Worm (Caenorhabditis elegans) whole organism, young adult: ENCODE data around the gene zig-4.
A peak's percentile ranks its signal among the peaks of the same experiment; 100 is the strongest.

ENCODE experiments used
- B0019.2 ChIP-seq: fragments of 200-800 bp; sonication (Bioruptor generic); conservative IDR thresholded peaks from 2 replicates; pipeline ENCODE4 v1.3.6; 2022; ENCODE audit warnings: missing genetic modification reagents, missing genetic modification characterization, missing compliant biosample characterization
- B0336.3 ChIP-seq: fragments of 200-800 bp; sonication (Bioruptor generic); IDR thresholded peaks from 2 replicates; pipeline ENCODE4 v1.3.6; 2022; ENCODE audit warnings: missing genetic modification characterization, missing compliant biosample characterization
- C06A6.2 ChIP-seq: fragments of 200-800 bp; sonication (Bioruptor generic); conservative IDR thresholded peaks from 2 replicates; pipeline ENCODE4 v1.3.6; 2022; ENCODE audit warnings: missing genetic modification characterization, missing compliant biosample characterization
- F10E7.11 ChIP-seq: sonication (generic microtip); optimal IDR thresholded peaks from 2 replicates; lab custom pipeline; 2017; ENCODE audit warnings: mild to moderate bottlenecking, missing genetic modification characterization, moderate library complexity, missing compliant biosample characterization
- F23B12.7 ChIP-seq: sonication (generic microtip); optimal IDR thresholded peaks from 2 replicates; lab custom pipeline; 2017; ENCODE audit warnings: missing genetic modification characterization, mild to moderate bottlenecking, missing compliant biosample characterization, antibody characterized with exemption, moderate library complexity; ENCODE audit not compliant: insufficient read depth
- F39B2.1 ChIP-seq: fragments of 200-800 bp; sonication (Bioruptor generic); IDR thresholded peaks from 2 replicates; pipeline ENCODE4 v1.3.6; 2022; ENCODE audit warnings: missing genetic modification reagents, missing genetic modification characterization, missing compliant biosample characterization
- K11D2.4 ChIP-seq: fragments of 200-800 bp; sonication (Bioruptor generic); IDR thresholded peaks from 2 replicates; pipeline ENCODE4 v1.3.6; 2022; ENCODE audit warnings: missing genetic modification reagents, missing genetic modification characterization, missing compliant biosample characterization
- T07F8.4 ChIP-seq: sonication (generic microtip); optimal IDR thresholded peaks from 2 replicates; lab custom pipeline; 2016; ENCODE audit warnings: mild to moderate bottlenecking, missing genetic modification characterization, moderate library complexity, missing compliant biosample characterization
- Y56A3A.18 ChIP-seq: fragments of 200-800 bp; sonication (Bioruptor generic); IDR thresholded peaks from 2 replicates; pipeline ENCODE4 v1.3.6; 2022; ENCODE audit warnings: missing genetic modification reagents, missing genetic modification characterization, missing compliant biosample characterization
- Y67H2A.10 ChIP-seq: fragments of 200-800 bp; sonication (Bioruptor generic); conservative IDR thresholded peaks from 2 replicates; pipeline ENCODE4 v1.3.6; 2022; ENCODE audit warnings: missing genetic modification reagents, missing genetic modification characterization, missing compliant biosample characterization
- ZK185.1 ChIP-seq: sonication (generic microtip); optimal IDR thresholded peaks from 2 replicates; lab custom pipeline; 2016; ENCODE audit warnings: mild to moderate bottlenecking, missing genetic modification characterization, missing compliant biosample characterization; ENCODE audit not compliant: poor library complexity, severe bottlenecking
- aptf-3 ChIP-seq: fragments of 200-800 bp; sonication (Bioruptor generic); IDR thresholded peaks from 2 replicates; pipeline ENCODE4 v1.3.6; 2022; ENCODE audit warnings: missing genetic modification characterization, missing compliant biosample characterization
- atf-7 ChIP-seq: sonication (generic microtip); optimal IDR thresholded peaks from 2 replicates; lab custom pipeline; 2017; ENCODE audit warnings: mild to moderate bottlenecking, missing genetic modification characterization, missing compliant biosample characterization
- athp-1 ChIP-seq: sonication (generic microtip); optimal IDR thresholded peaks from 2 replicates; lab custom pipeline; 2017; ENCODE audit warnings: mild to moderate bottlenecking, missing genetic modification characterization, missing compliant biosample characterization
- attf-5 ChIP-seq: fragments of 200-800 bp; sonication (Bioruptor generic); optimal IDR thresholded peaks from 2 replicates; lab custom pipeline; 2018; ENCODE audit warnings: mild to moderate bottlenecking, missing genetic modification characterization, missing compliant biosample characterization
- cebp-1 ChIP-seq, 2 experiments: fragments of 200-800 bp in 1 of 2; sonication (Bioruptor generic) in 1 of 2; sonication (generic microtip) in 1 of 2; IDR thresholded peaks in 1 of 2; optimal IDR thresholded peaks in 1 of 2; 2 replicates each; pipeline versions ENCODE4 v1.3.6 to Lab custom; 2017 to 2022; ENCODE audit warnings: missing compliant biosample characterization in 2 of 2, missing genetic modification characterization in 2 of 2, mild to moderate bottlenecking in 1 of 2, missing genetic modification reagents in 1 of 2, moderate library complexity in 1 of 2
- cebp-2 ChIP-seq: fragments of 200-800 bp; sonication (Bioruptor generic); IDR thresholded peaks from 2 replicates; pipeline ENCODE4 v1.3.6; 2022; ENCODE audit warnings: missing genetic modification characterization, missing compliant biosample characterization
- ceh-79 ChIP-seq: sonication (generic microtip); optimal IDR thresholded peaks from 2 replicates; lab custom pipeline; 2017; ENCODE audit warnings: mild to moderate bottlenecking, missing genetic modification characterization, missing compliant biosample characterization
- die-1 ChIP-seq: sonication (generic microtip); optimal IDR thresholded peaks from 2 replicates; lab custom pipeline; 2016; ENCODE audit warnings: missing genotype, mild to moderate bottlenecking, missing genetic modification characterization, missing compliant biosample characterization
- hlh-12 ChIP-seq: sonication (generic microtip); optimal IDR thresholded peaks from 2 replicates; lab custom pipeline; 2016; ENCODE audit warnings: missing genetic modification characterization, missing compliant biosample characterization
- hmg-1.2 ChIP-seq: fragments of 200-800 bp; sonication (Bioruptor generic); IDR thresholded peaks from 2 replicates; pipeline ENCODE4 v1.3.6; 2022; ENCODE audit warnings: missing genetic modification reagents, missing genetic modification characterization, missing compliant biosample characterization
- hrde-1 ChIP-seq: sonication (generic microtip); optimal IDR thresholded peaks from 2 replicates; lab custom pipeline; 2016; ENCODE audit warnings: missing genetic modification characterization, mild to moderate bottlenecking, missing compliant biosample characterization, moderate library complexity, missing genotype, missing genetic modification reagents, borderline replicate concordance
- hsf-1 ChIP-seq: fragments of 200-800 bp; sonication (Bioruptor generic); IDR thresholded peaks from 2 replicates; pipeline ENCODE4 v1.3.6; 2022; ENCODE audit warnings: missing genetic modification reagents, missing genetic modification characterization, missing compliant biosample characterization
- let-607 ChIP-seq, 2 experiments: fragments of 200-800 bp in 1 of 2; sonication (Bioruptor generic) in 1 of 2; sonication (generic microtip) in 1 of 2; optimal IDR thresholded peaks; 2 replicates each; lab custom pipeline; 2016 to 2018; ENCODE audit warnings: mild to moderate bottlenecking in 2 of 2, missing compliant biosample characterization in 2 of 2, missing genetic modification characterization in 2 of 2, moderate library complexity in 2 of 2, missing genotype in 1 of 2
- lin-35 ChIP-seq, 3 experiments: fragments of 150-350 bp in 2 of 3; sonication (generic microtip) in 1 of 3; optimal IDR thresholded peaks; 2 replicates each; lab custom pipeline; 2014 to 2018; ENCODE audit warnings: missing biosample characterization in 3 of 3, missing genetic modification characterization in 3 of 3, missing genetic modification reagents in 3 of 3
- lin-40 ChIP-seq: sonication (generic microtip); optimal IDR thresholded peaks from 2 replicates; lab custom pipeline; 2016; ENCODE audit warnings: missing genetic modification characterization, mild to moderate bottlenecking, missing compliant biosample characterization, missing genotype, missing genetic modification reagents
- lsl-1 ChIP-seq: fragments of 200-800 bp; sonication (Bioruptor generic); optimal IDR thresholded peaks from 2 replicates; lab custom pipeline; 2018; ENCODE audit warnings: mild to moderate bottlenecking, missing genetic modification characterization, moderate library complexity, missing compliant biosample characterization
- madf-10 ChIP-seq: sonication (generic microtip); optimal IDR thresholded peaks from 2 replicates; lab custom pipeline; 2016; ENCODE audit warnings: mild to moderate bottlenecking, missing genetic modification characterization, missing compliant biosample characterization
- madf-3 ChIP-seq: fragments of 200-800 bp; sonication (Bioruptor generic); IDR thresholded peaks from 2 replicates; pipeline ENCODE4 v1.3.6; 2022; ENCODE audit warnings: missing genetic modification reagents, missing genetic modification characterization, missing compliant biosample characterization
- madf-6 ChIP-seq: fragments of 200-800 bp; sonication (Bioruptor generic); IDR thresholded peaks from 2 replicates; pipeline ENCODE4 v1.3.6; 2022; ENCODE audit warnings: missing genetic modification reagents, missing genetic modification characterization, missing compliant biosample characterization
- mel-28 ChIP-seq: sonication (generic microtip); optimal IDR thresholded peaks from 2 replicates; lab custom pipeline; 2016; ENCODE audit warnings: borderline replicate concordance, mild to moderate bottlenecking, missing genetic modification characterization, missing compliant biosample characterization
- nfya-1 ChIP-seq: sonication (generic microtip); optimal IDR thresholded peaks from 2 replicates; lab custom pipeline; 2017; ENCODE audit warnings: antibody characterized with exemption, missing compliant biosample characterization, missing genetic modification characterization, borderline replicate concordance; ENCODE audit not compliant: insufficient read depth
- nfya-2 ChIP-seq: fragments of 200-800 bp; sonication (Bioruptor generic); IDR thresholded peaks from 2 replicates; pipeline ENCODE4 v1.3.6; 2022; ENCODE audit warnings: missing genetic modification reagents, missing genetic modification characterization, missing compliant biosample characterization
- nhr-179 ChIP-seq: sonication (generic microtip); optimal IDR thresholded peaks from 2 replicates; lab custom pipeline; 2016; ENCODE audit warnings: mild to moderate bottlenecking, missing genetic modification characterization, missing compliant biosample characterization
- nhr-80 ChIP-seq: sonication (generic microtip); optimal IDR thresholded peaks from 2 replicates; lab custom pipeline; 2016; ENCODE audit warnings: missing genetic modification characterization, missing compliant biosample characterization
- rcor-1 ChIP-seq: fragments of 200-800 bp; sonication (Bioruptor generic); IDR thresholded peaks from 2 replicates; pipeline ENCODE4 v1.3.6; 2022; ENCODE audit warnings: missing genetic modification reagents, missing genetic modification characterization, missing compliant biosample characterization
- snpc-1.1 ChIP-seq: sonication (generic microtip); optimal IDR thresholded peaks from 2 replicates; lab custom pipeline; 2017; ENCODE audit warnings: missing genetic modification characterization, mild to moderate bottlenecking, missing compliant biosample characterization, antibody characterized with exemption, moderate library complexity, missing genotype, missing genetic modification reagents; ENCODE audit not compliant: insufficient read depth
- snpc-1.3 ChIP-seq: sonication (generic microtip); optimal IDR thresholded peaks from 2 replicates; lab custom pipeline; 2017; ENCODE audit warnings: missing genetic modification characterization, mild to moderate bottlenecking, missing compliant biosample characterization, antibody characterized with exemption, moderate library complexity, missing genotype, missing genetic modification reagents; ENCODE audit not compliant: insufficient read depth
- snpc-4 ChIP-seq, 5 experiments: fragments of 150-350 bp in 1 of 5; sonication (generic microtip) in 4 of 5; optimal IDR thresholded peaks; 2 replicates each; lab custom pipeline; 2014 to 2018; ENCODE audit warnings: missing genetic modification characterization in 5 of 5, missing biosample characterization in 3 of 5, antibody characterized with exemption in 2 of 5, mild to moderate bottlenecking in 2 of 5, missing compliant biosample characterization in 2 of 5, missing genotype in 2 of 5, moderate library complexity in 2 of 5, missing genetic modification reagents in 1 of 5
- sptf-2 ChIP-seq: fragments of 200-800 bp; sonication (Bioruptor generic); optimal IDR thresholded peaks from 2 replicates; lab custom pipeline; 2018; ENCODE audit warnings: mild to moderate bottlenecking, missing genetic modification characterization, missing compliant biosample characterization
- tlf-1 ChIP-seq: fragments of 200-800 bp; sonication (Bioruptor generic); optimal IDR thresholded peaks from 2 replicates; lab custom pipeline; 2018; ENCODE audit warnings: mild to moderate bottlenecking, missing genetic modification characterization, missing compliant biosample characterization
- unc-130 ChIP-seq: sonication (generic microtip); optimal IDR thresholded peaks from 2 replicates; lab custom pipeline; 2016; ENCODE audit warnings: missing genetic modification reagents, missing genetic modification characterization, missing compliant biosample characterization
- zim-3 ChIP-seq: sonication (generic microtip); optimal IDR thresholded peaks from 2 replicates; lab custom pipeline; 2017; ENCODE audit warnings: mild to moderate bottlenecking, missing genetic modification characterization, moderate library complexity, missing compliant biosample characterization
- ztf-18 ChIP-seq: sonication (generic microtip); optimal IDR thresholded peaks from 2 replicates; lab custom pipeline; 2016; ENCODE audit warnings: missing genotype, mild to moderate bottlenecking, missing genetic modification characterization, missing compliant biosample characterization
- ztf-28 ChIP-seq: fragments of 200-800 bp; sonication (Bioruptor generic); IDR thresholded peaks from 2 replicates; pipeline ENCODE4 v1.3.6; 2022; ENCODE audit warnings: missing genetic modification reagents, missing genetic modification characterization, missing compliant biosample characterization
- ztf-3 ChIP-seq: fragments of 200-800 bp; sonication (Bioruptor generic); optimal IDR thresholded peaks from 2 replicates; lab custom pipeline; 2018; ENCODE audit warnings: mild to moderate bottlenecking, missing genetic modification characterization, missing compliant biosample characterization

Gene zig-4

ce11 chrX:7962056-7962485, 36.8 kb downstream of the zig-4 start:
- peak; percentile 78 for TF ChIP-seq B0336.3 (GFP tag; lab: Robert Waterston, UW)
- TF ChIP-seq snpc-4 (GFP tag; optimal IDR thresholded peaks at IDR 0.05; lab: Kevin White, UChicago), result no peak
- peak in 1 of 4 experiments; percentile 33 for TF ChIP-seq snpc-4 (tag; optimal IDR thresholded peaks at IDR 0.05; lab: Kevin White, UChicago)
- no peak for TF ChIP-seq hsf-1 (GFP tag; lab: Robert Waterston, UW)
- no peak for TF ChIP-seq aptf-3 (GFP tag; lab: Robert Waterston, UW)
- TF ChIP-seq snpc-1.3 (tag; lab: Kevin White, UChicago), result no peak
- TF ChIP-seq snpc-1.1 (tag; lab: Kevin White, UChicago), result no peak
- no peak for TF ChIP-seq T07F8.4 (tag; lab: Kevin White, UChicago)
- TF ChIP-seq lin-35 (GFP tag; optimal IDR thresholded peaks at IDR 0.05; lab: Kevin White, UChicago), result no peak
- no peak for TF ChIP-seq ztf-28
- no peak for TF ChIP-seq F10E7.11
- no peak for TF ChIP-seq zim-3 (tag; lab: Kevin White, UChicago)
- no peak for TF ChIP-seq hrde-1 (tag; lab: Kevin White, UChicago)
- TF ChIP-seq let-607 (tag; optimal IDR thresholded peaks at IDR 0.05; lab: Kevin White, UChicago), result peak; percentile 57 to 63
- no peak for TF ChIP-seq Y67H2A.10 (GFP tag; lab: Robert Waterston, UW)
- no peak for TF ChIP-seq madf-6
- peak; percentile 57 for TF ChIP-seq lin-40 (tag; lab: Kevin White, UChicago)
- no peak for TF ChIP-seq nhr-179 (tag; lab: Kevin White, UChicago)
- no peak for TF ChIP-seq madf-3 (GFP tag; lab: Robert Waterston, UW)
- no peak for TF ChIP-seq F39B2.1 (GFP tag; lab: Robert Waterston, UW)
- no peak for TF ChIP-seq unc-130
- TF ChIP-seq nfya-1, result no peak
- peak; percentile 71 for TF ChIP-seq attf-5 (GFP tag; lab: Kevin White, UChicago)
- TF ChIP-seq Y56A3A.18 (GFP tag; lab: Robert Waterston, UW), result 0 out of 2 replicates have a peak, but pooled peaks have one; percentile 46
- no peak for TF ChIP-seq die-1
- TF ChIP-seq ztf-18 (tag; lab: Kevin White, UChicago), result peak; percentile 21
- no peak for TF ChIP-seq K11D2.4 (GFP tag; lab: Robert Waterston, UW)
- peak; percentile 19 for TF ChIP-seq madf-10 (tag; lab: Kevin White, UChicago)
- TF ChIP-seq cebp-1 (GFP tag; IDR thresholded peaks at IDR 0.05; lab: Robert Waterston, UW), result 0 out of 2 replicates have a peak, but pooled peaks have one; percentile 31
- peak; percentile 71 for TF ChIP-seq cebp-1 (tag; optimal IDR thresholded peaks at IDR 0.05; lab: Kevin White, UChicago)
- no peak for TF ChIP-seq C06A6.2 (GFP tag; lab: Robert Waterston, UW)
- TF ChIP-seq nhr-80 (tag; lab: Kevin White, UChicago), result peak; percentile 100
- no peak for TF ChIP-seq F23B12.7 (tag; lab: Kevin White, UChicago)
- no peak for TF ChIP-seq nfya-2
- no peak for TF ChIP-seq hlh-12 (tag; lab: Kevin White, UChicago)
- TF ChIP-seq B0019.2 (GFP tag; lab: Robert Waterston, UW), result no peak
- TF ChIP-seq sptf-2 (GFP tag; lab: Kevin White, UChicago), result no peak
- peak; percentile 75 for TF ChIP-seq atf-7
- no peak for TF ChIP-seq cebp-2 (GFP tag; lab: Robert Waterston, UW)
- TF ChIP-seq ceh-79 (tag; lab: Kevin White, UChicago), result no peak
- no peak for TF ChIP-seq ZK185.1 (tag; lab: Kevin White, UChicago)
- peak; percentile 50 for TF ChIP-seq tlf-1 (GFP tag; lab: Kevin White, UChicago)
- no peak for TF ChIP-seq mel-28
- TF ChIP-seq lsl-1 (GFP tag; lab: Kevin White, UChicago), result no peak
- no peak for TF ChIP-seq athp-1 (tag; lab: Kevin White, UChicago)
- TF ChIP-seq ztf-3, result no peak
- 0 out of 2 replicates have a peak, but pooled peaks have one; percentile 16 for TF ChIP-seq rcor-1 (GFP tag; lab: Robert Waterston, UW)
- TF ChIP-seq hmg-1.2 (GFP tag; lab: Robert Waterston, UW), result peak; percentile 72
